Fruit fly (Drosophila melanogaster) S2 (cell line): ENCODE results near the gene Rsbp15.

Experiments used
- CG8478 ChIP-seq: fragments of >200 bp; optimal IDR thresholded peaks from 2 replicates; lab custom pipeline; 2018
- CTCF ChIP-seq, 2 experiments: fragments of >200 bp; optimal IDR thresholded peaks; 2 replicates each; lab custom pipeline; 2018

- TF ChIP-seq CTCF (optimal IDR thresholded peaks at IDR 0.05; lab: Kevin White, UChicago) (no peak), CG8478 (lab: Kevin White, UChicago) (no peak)
Observed at dm6 chr3R:12229113-12229512, 6.9 kb downstream of the Rsbp15 start, which contains the start of gene CG3916.
